Worm (Caenorhabditis elegans): ENCODE data around the gene vit-5.

Gene vit-5

DNA sequence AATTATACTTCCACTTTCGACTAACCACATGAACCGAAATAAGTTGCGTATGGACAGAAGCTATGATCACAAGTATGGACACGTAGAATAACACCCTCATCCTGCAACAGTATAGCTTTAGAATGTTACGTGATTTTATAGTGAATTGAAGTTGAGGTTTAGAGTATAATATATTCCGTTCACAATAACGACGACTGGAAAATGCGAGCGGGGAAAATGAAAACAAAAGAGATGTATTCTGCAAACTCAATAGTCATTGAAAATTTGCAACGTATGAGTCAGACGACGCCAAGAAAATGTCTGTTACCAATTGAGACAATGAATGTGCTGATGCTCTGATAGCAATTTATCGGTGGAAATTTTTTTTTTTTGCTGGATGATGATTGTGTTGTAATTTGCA, 17.9 kb upstream of the vit-5 start, which contains the start of gene acp-1:
acp-1 (minus strand) TSS at position 101 of the 400 bp plus-strand sequence.
- TF ChIP-seq ztf-23 (GFP tag; IDR thresholded peaks at IDR 0.05) (no peak), flt-1 (GFP tag; IDR thresholded peaks at IDR 0.05) (no peak), klf-2 (GFP tag; conservative IDR thresholded peaks at IDR 0.05) (no peak), T22C8.4 (GFP tag; IDR thresholded peaks at IDR 0.05) (no peak), cog-1 (tag; optimal IDR thresholded peaks at IDR 0.05) (no peak)

DNA sequence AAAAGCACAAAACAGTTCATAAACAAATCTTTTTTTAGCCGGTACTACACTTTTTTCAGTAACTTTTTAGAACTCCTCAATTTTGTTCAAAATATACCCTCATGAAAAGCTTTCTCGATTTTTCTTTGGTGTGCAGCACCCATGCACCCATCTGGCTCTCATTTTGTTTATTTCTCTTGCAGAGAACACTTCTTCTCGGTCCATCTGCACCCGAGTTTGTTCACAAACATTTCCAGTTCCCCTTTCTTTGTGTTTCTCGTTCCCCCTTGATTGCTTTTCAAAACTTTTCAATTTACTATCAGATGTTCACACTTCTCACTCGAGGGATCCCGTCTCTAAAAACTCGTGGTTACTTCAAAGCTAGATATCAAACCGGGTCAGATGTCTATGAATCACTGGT, 9.7 kb upstream of the vit-5 start, which contains the start of gene slcf-2:
slcf-2 (plus strand) TSS at position 301 of the 400 bp plus-strand sequence.
- TF ChIP-seq ztf-23 (GFP tag; IDR thresholded peaks at IDR 0.05) (no peak), ztf-29 (GFP tag; IDR thresholded peaks at IDR 0.05) (no peak), T22C8.4 (GFP tag; IDR thresholded peaks at IDR 0.05) (no peak), cog-1 (tag; optimal IDR thresholded peaks at IDR 0.05) (no peak), ref-1 (GFP tag; conservative IDR thresholded peaks at IDR 0.05) (no peak), klf-2 (GFP tag; conservative IDR thresholded peaks at IDR 0.05) (no peak), flt-1 (GFP tag; IDR thresholded peaks at IDR 0.05) (no peak), tab-1 (GFP tag; IDR thresholded peaks at IDR 0.05) (no peak), med-1 (GFP tag; optimal IDR thresholded peaks at IDR 0.05; ENCODE audit: insufficient read depth) (no peak)

- TF ChIP-seq flt-1 (GFP tag; IDR thresholded peaks at IDR 0.05): no peak
- no peak for TF ChIP-seq cog-1 (tag; optimal IDR thresholded peaks at IDR 0.05)
- no peak for TF ChIP-seq T22C8.4 (GFP tag; IDR thresholded peaks at IDR 0.05)
- no peak for TF ChIP-seq med-1 (GFP tag; optimal IDR thresholded peaks at IDR 0.05; ENCODE audit: insufficient read depth)
- no peak for TF ChIP-seq ztf-29 (GFP tag; IDR thresholded peaks at IDR 0.05)
- no peak for TF ChIP-seq ztf-23 (GFP tag; IDR thresholded peaks at IDR 0.05)
- no peak for TF ChIP-seq ref-1 (GFP tag; conservative IDR thresholded peaks at IDR 0.05)
- TF ChIP-seq tab-1 (GFP tag; IDR thresholded peaks at IDR 0.05): no peak
- no peak for TF ChIP-seq klf-2 (GFP tag; conservative IDR thresholded peaks at IDR 0.05)
Observed at ce11 chrX:3396735-3397134, 6.5 kb upstream of the vit-5 start.

- TF ChIP-seq flt-1 (GFP tag; IDR thresholded peaks at IDR 0.05) (no peak), ref-1 (GFP tag; conservative IDR thresholded peaks at IDR 0.05) (no peak), ztf-29 (GFP tag; IDR thresholded peaks at IDR 0.05) (no peak), med-1 (GFP tag; optimal IDR thresholded peaks at IDR 0.05; ENCODE audit: insufficient read depth) (no peak), T22C8.4 (GFP tag; IDR thresholded peaks at IDR 0.05) (no peak), cog-1 (tag; optimal IDR thresholded peaks at IDR 0.05) (no peak), ztf-23 (GFP tag; IDR thresholded peaks at IDR 0.05) (no peak), klf-2 (GFP tag; conservative IDR thresholded peaks at IDR 0.05) (no peak), tab-1 (GFP tag; IDR thresholded peaks at IDR 0.05) (no peak)
Observed at ce11 chrX:3399917-3400316, 3.4 kb upstream of the vit-5 start, which contains the start of gene cht-1. cht-1 (minus strand) TSS chrX:3400017.

DNA sequence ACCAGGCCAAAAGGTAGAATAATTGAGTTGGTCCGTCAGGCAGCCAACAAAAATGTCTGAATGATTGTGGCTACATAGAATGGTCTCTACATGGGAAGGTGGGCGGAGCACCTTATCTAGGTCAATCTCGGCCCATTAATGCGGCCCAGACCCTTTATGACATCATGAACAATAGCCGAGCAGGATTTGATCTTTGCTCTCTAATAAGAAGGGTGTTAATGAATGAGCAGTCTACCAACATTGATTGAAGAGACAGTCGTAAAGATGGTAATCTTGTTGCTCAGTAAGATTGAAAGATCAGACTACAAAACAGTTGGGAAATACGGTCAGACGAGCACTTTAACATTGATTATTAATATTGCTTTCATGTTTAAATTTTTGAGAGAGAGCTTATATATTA, 2.9 kb upstream of the vit-5 start:
- TF ChIP-seq med-1 (GFP tag; optimal IDR thresholded peaks at IDR 0.05; ENCODE audit: insufficient read depth) (no peak), ref-1 (GFP tag; conservative IDR thresholded peaks at IDR 0.05) (no peak), cog-1 (tag; optimal IDR thresholded peaks at IDR 0.05) (no peak), ztf-29 (GFP tag; IDR thresholded peaks at IDR 0.05) (no peak), ztf-23 (GFP tag; IDR thresholded peaks at IDR 0.05) (no peak), flt-1 (GFP tag; IDR thresholded peaks at IDR 0.05) (no peak), T22C8.4 (GFP tag; IDR thresholded peaks at IDR 0.05) (no peak), tab-1 (GFP tag; IDR thresholded peaks at IDR 0.05) (no peak), klf-2 (GFP tag; conservative IDR thresholded peaks at IDR 0.05) (no peak)

DNA sequence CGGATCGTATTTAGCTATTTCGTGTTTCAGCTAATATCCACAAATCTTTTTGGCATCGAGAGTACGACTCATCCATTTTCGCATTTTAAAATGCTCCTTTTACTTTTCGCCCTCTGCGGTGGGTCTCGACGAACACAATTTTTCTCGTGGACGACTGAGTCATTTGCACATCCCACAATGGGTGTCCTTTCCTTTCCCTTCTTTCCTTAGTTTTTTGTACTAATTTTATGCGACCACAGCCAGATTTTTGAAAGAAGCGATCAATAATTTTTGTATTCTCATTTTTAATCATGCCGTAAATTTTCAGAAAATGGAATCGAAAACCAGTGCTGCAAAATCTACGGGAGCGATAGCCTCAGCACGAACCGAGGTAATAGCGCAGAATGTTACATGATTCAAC, 1.6 kb upstream of the vit-5 start, which contains the start of gene C04F6.9:
C04F6.9 (plus strand) TSS at position 301 of the 400 bp plus-strand sequence.
- TF ChIP-seq ztf-29 (GFP tag; IDR thresholded peaks at IDR 0.05) (no peak), med-1 (GFP tag; optimal IDR thresholded peaks at IDR 0.05; ENCODE audit: insufficient read depth) (no peak), T22C8.4 (GFP tag; IDR thresholded peaks at IDR 0.05) (no peak), tab-1 (GFP tag; IDR thresholded peaks at IDR 0.05) (no peak), cog-1 (tag; optimal IDR thresholded peaks at IDR 0.05) (no peak), flt-1 (GFP tag; IDR thresholded peaks at IDR 0.05) (no peak), ztf-23 (GFP tag; IDR thresholded peaks at IDR 0.05) (no peak), ref-1 (GFP tag; conservative IDR thresholded peaks at IDR 0.05) (no peak)

ce11 chrX:3408717-3409303, 5.5 kb downstream of the vit-5 start:
- TF ChIP-seq tab-1 (GFP tag; IDR thresholded peaks at IDR 0.05): no peak
- no peak for TF ChIP-seq ref-1 (GFP tag; conservative IDR thresholded peaks at IDR 0.05)
- TF ChIP-seq klf-2 (GFP tag; conservative IDR thresholded peaks at IDR 0.05): no peak
- TF ChIP-seq cog-1 (tag; optimal IDR thresholded peaks at IDR 0.05): no peak
- TF ChIP-seq med-1 (GFP tag; optimal IDR thresholded peaks at IDR 0.05; ENCODE audit: insufficient read depth): no peak
- TF ChIP-seq flt-1 (GFP tag; IDR thresholded peaks at IDR 0.05): no peak
- TF ChIP-seq T22C8.4 (GFP tag; IDR thresholded peaks at IDR 0.05): no peak
- TF ChIP-seq ztf-23 (GFP tag; IDR thresholded peaks at IDR 0.05): no peak
- TF ChIP-seq ztf-29 (GFP tag; IDR thresholded peaks at IDR 0.05): no peak

- TF ChIP-seq klf-2 (GFP tag; conservative IDR thresholded peaks at IDR 0.05) (no peak), cog-1 (tag; optimal IDR thresholded peaks at IDR 0.05) (no peak), T22C8.4 (GFP tag; IDR thresholded peaks at IDR 0.05) (no peak), ztf-23 (GFP tag; IDR thresholded peaks at IDR 0.05) (no peak), tab-1 (GFP tag; IDR thresholded peaks at IDR 0.05) (no peak), ztf-29 (GFP tag; IDR thresholded peaks at IDR 0.05) (no peak), ref-1 (GFP tag; conservative IDR thresholded peaks at IDR 0.05) (no peak), flt-1 (GFP tag; IDR thresholded peaks at IDR 0.05) (no peak), med-1 (GFP tag; optimal IDR thresholded peaks at IDR 0.05; ENCODE audit: insufficient read depth) (no peak)
Observed at ce11 chrX:3411565-3412022, 8.3 kb downstream of the vit-5 start, which contains the start of gene unc-78. unc-78 (minus strand) TSS chrX:3411615.

ce11 chrX:3414660-3415144, 11.4 kb downstream of the vit-5 start, which contains the start of gene dhs-27:
dhs-27 (minus strand) TSS chrX:3414710.
- TF ChIP-seq tab-1 (GFP tag; IDR thresholded peaks at IDR 0.05): no peak
- TF ChIP-seq cog-1 (tag; optimal IDR thresholded peaks at IDR 0.05): no peak
- TF ChIP-seq ref-1 (GFP tag; conservative IDR thresholded peaks at IDR 0.05): no peak
- no peak for TF ChIP-seq T22C8.4 (GFP tag; IDR thresholded peaks at IDR 0.05)
- TF ChIP-seq ztf-29 (GFP tag; IDR thresholded peaks at IDR 0.05): no peak
- TF ChIP-seq med-1 (GFP tag; optimal IDR thresholded peaks at IDR 0.05; ENCODE audit: insufficient read depth): no peak
- TF ChIP-seq flt-1 (GFP tag; IDR thresholded peaks at IDR 0.05): no peak
- no peak for TF ChIP-seq klf-2 (GFP tag; conservative IDR thresholded peaks at IDR 0.05)
- no peak for TF ChIP-seq ztf-23 (GFP tag; IDR thresholded peaks at IDR 0.05)
